Worm (Caenorhabditis elegans) whole organism, young adult: ENCODE data around the gene K05F6.8.

ENCODE experiments used
- B0019.2 ChIP-seq: fragments of 200-800 bp; sonication (Bioruptor generic); conservative IDR thresholded peaks from 2 replicates; pipeline ENCODE4 v1.3.6; 2022; ENCODE audit warnings: missing genetic modification reagents, missing genetic modification characterization, missing compliant biosample characterization
- F52B5.7 ChIP-seq: sonication (generic microtip); optimal IDR thresholded peaks from 2 replicates; lab custom pipeline; 2016; ENCODE audit warnings: mild to moderate bottlenecking, missing genetic modification characterization, missing compliant biosample characterization
- Y67H2A.10 ChIP-seq: fragments of 200-800 bp; sonication (Bioruptor generic); conservative IDR thresholded peaks from 2 replicates; pipeline ENCODE4 v1.3.6; 2022; ENCODE audit warnings: missing genetic modification reagents, missing genetic modification characterization, missing compliant biosample characterization
- ama-1 ChIP-seq, 3 experiments: fragments of 150-350 bp in 1 of 3; sonication (generic microtip) in 2 of 3; optimal IDR thresholded peaks; 2 replicates each; lab custom pipeline; 2014 to 2018; ENCODE audit warnings: missing biosample characterization in 2 of 3, missing genetic modification characterization in 2 of 3, missing genetic modification reagents in 2 of 3
- dpl-1 ChIP-seq: fragments of 150-350 bp; optimal IDR thresholded peaks from 2 replicates; lab custom pipeline; 2014; ENCODE audit warnings: missing biosample characterization, missing genetic modification reagents, missing genetic modification characterization
- hlh-12 ChIP-seq: sonication (generic microtip); optimal IDR thresholded peaks from 2 replicates; lab custom pipeline; 2016; ENCODE audit warnings: missing genetic modification characterization, missing compliant biosample characterization
- snpc-3.4 ChIP-seq: sonication (generic microtip); optimal IDR thresholded peaks from 2 replicates; lab custom pipeline; 2017; ENCODE audit warnings: missing genetic modification characterization, mild to moderate bottlenecking, missing compliant biosample characterization, antibody characterized with exemption, moderate library complexity, missing genotype, missing genetic modification reagents

DNA sequence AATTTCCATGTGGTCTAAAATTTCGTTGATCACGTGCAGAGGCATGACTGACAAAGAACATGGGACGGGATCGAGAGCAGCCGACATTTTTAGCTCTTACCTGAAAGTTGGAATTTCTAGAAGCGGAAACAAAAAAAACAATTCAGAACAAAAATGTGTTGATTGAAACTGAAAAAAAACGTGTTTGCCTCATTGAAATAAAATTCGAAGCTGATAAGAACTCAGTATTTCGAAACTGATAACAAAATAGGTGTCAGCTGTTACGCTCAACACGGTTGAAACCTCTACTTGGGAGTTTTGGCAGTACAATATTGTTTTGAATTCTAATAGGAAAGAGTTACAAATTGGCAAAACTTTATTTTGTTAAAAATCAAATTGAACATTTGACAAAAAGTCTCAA, 41.4 kb upstream of the K05F6.8 start:
- TF ChIP-seq B0019.2 (GFP tag; lab: Robert Waterston, UW), result no peak
- TF ChIP-seq ama-1 (optimal IDR thresholded peaks at IDR 0.05; lab: Kevin White, UChicago), result no peak
- TF ChIP-seq ama-1 (GFP tag; optimal IDR thresholded peaks at IDR 0.05; lab: Kevin White, UChicago), result no peak
- TF ChIP-seq Y67H2A.10 (GFP tag; lab: Robert Waterston, UW), result no peak
- no peak for TF ChIP-seq F52B5.7 (tag; lab: Kevin White, UChicago)
- no peak for TF ChIP-seq hlh-12
- TF ChIP-seq snpc-3.4, result no peak
- TF ChIP-seq dpl-1 (GFP tag; lab: Kevin White, UChicago), result no peak
